Worm (Caenorhabditis elegans): ENCODE results near the gene W01H2.2.

DNA sequence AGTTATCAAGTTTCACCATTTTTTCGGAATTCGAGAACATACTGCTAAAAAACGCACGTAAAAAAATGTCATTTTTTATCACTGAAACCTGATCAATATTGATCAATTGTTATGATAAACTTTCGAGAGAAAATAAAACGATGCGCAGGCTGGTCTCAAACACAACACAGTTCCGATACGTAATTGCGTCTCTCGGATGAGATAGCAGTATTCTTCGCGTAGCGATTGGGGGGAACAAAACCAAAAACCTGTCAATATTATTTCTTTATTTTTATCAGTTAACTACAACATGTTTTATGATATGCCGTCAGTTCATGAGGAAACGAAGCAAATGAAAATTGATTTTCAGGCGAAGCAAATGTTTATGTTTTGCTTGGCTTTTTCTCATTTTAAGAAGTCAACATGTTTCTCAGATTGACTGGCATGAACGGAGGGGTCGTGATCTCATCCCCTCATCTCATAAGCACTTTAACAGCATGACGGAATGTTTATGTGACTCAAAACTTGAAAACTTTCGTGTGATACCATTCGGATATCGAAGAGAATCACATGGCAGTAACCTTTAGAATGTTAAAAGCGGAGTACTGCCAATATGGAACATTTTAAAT is 2.7 kb downstream of the W01H2.2 start:
- TF ChIP-seq sea-1 (GFP tag; conservative IDR thresholded peaks at IDR 0.05) (no peak), hmg-4 (GFP tag; optimal IDR thresholded peaks at IDR 0.05) (no peak), tbx-11 (GFP tag; IDR thresholded peaks at IDR 0.05) (no peak), ceh-13 (GFP tag; optimal IDR thresholded peaks at IDR 0.05) (no peak), ceh-36 (tag; optimal IDR thresholded peaks at IDR 0.05) (no peak), pes-1 (GFP tag; IDR thresholded peaks at IDR 0.05) (no peak), hnd-1 (tag; optimal IDR thresholded peaks at IDR 0.05) (no peak), ama-1 (optimal IDR thresholded peaks at IDR 0.05) (no peak), scrt-1 (GFP tag; IDR thresholded peaks at IDR 0.05) (no peak), hmbx-1 (tag; optimal IDR thresholded peaks at IDR 0.05) (no peak)

All from whole organism, early embryonic.